Fruit fly (Drosophila melanogaster) whole organism, embryonic: ENCODE results near the gene Tim9b.
A peak's percentile ranks its signal among the peaks of the same experiment; 100 is the strongest.

Experiments used
- Atf-2 ChIP-seq: fragments of 200-800 bp; sonication (Bioruptor generic); optimal IDR thresholded peaks from 2 replicates; lab custom pipeline; 2016; ENCODE audit warnings: missing biosample characterization, missing genetic modification characterization
- Atf6 ChIP-seq: fragments of 200-800 bp; sonication (Bioruptor generic); IDR thresholded peaks from 2 replicates; pipeline ENCODE4 v1.3.6; 2022; ENCODE audit warnings: missing biosample characterization, missing genetic modification characterization
- CG14860 ChIP-seq: fragments of 200-800 bp; sonication (Bioruptor generic); IDR thresholded peaks from 3 replicates; pipeline ENCODE4 v1.3.6; 2022; ENCODE audit warnings: missing biosample characterization, missing genetic modification characterization; ENCODE audit not compliant: partially characterized antibody
- CG15514 ChIP-seq: fragments of 200-800 bp; sonication (Bioruptor generic); optimal IDR thresholded peaks from 3 replicates; lab custom pipeline; 2017; ENCODE audit warnings: missing biosample characterization, missing genetic modification characterization, mild to moderate bottlenecking, moderate library complexity, missing genetic modification reagents
- CG15601 ChIP-seq: fragments of 200-800 bp; sonication (Bioruptor generic); optimal IDR thresholded peaks from 3 replicates; lab custom pipeline; 2019; ENCODE audit warnings: missing biosample characterization, mild to moderate bottlenecking, missing genetic modification characterization, moderate library complexity
- CG1603 ChIP-seq: fragments of 200-800 bp; sonication (Bioruptor generic); optimal IDR thresholded peaks from 2 replicates; lab custom pipeline; 2019; ENCODE audit warnings: missing biosample characterization, mild to moderate bottlenecking, missing genetic modification characterization, moderate library complexity
- CG17385 ChIP-seq: fragments of 200-800 bp; sonication (Bioruptor generic); optimal IDR thresholded peaks from 3 replicates; lab custom pipeline; 2018; ENCODE audit warnings: missing biosample characterization, mild to moderate bottlenecking, missing genetic modification characterization
- CG18476 ChIP-seq: fragments of 200-800 bp; sonication (Bioruptor generic); optimal IDR thresholded peaks from 2 replicates; lab custom pipeline; 2016; ENCODE audit warnings: missing biosample characterization, mild to moderate bottlenecking, missing genetic modification characterization
- CG2889 ChIP-seq: fragments of 200-800 bp; sonication (Bioruptor generic); IDR thresholded peaks from 3 replicates; pipeline ENCODE4 v1.3.6; 2022; ENCODE audit warnings: missing biosample characterization, missing genetic modification characterization
- CG34376 ChIP-seq: fragments of 200-800 bp; sonication (Bioruptor generic); optimal IDR thresholded peaks from 2 replicates; lab custom pipeline; 2018; ENCODE audit warnings: missing biosample characterization, mild to moderate bottlenecking, missing genetic modification characterization
- CG4360 ChIP-seq: fragments of 200-800 bp; sonication (Bioruptor generic); IDR thresholded peaks from 2 replicates; pipeline ENCODE4 v1.3.6; 2022; ENCODE audit warnings: missing biosample characterization, missing genetic modification characterization
- CG43689 ChIP-seq: fragments of 200-800 bp; sonication (Bioruptor generic); IDR thresholded peaks from 2 replicates; pipeline ENCODE4 v1.3.6; 2022; ENCODE audit warnings: missing biosample characterization, missing genetic modification characterization
- CG5245 ChIP-seq: fragments of 200-800 bp; sonication (Bioruptor generic); optimal IDR thresholded peaks from 3 replicates; lab custom pipeline; 2016; ENCODE audit warnings: missing biosample characterization, missing genetic modification characterization
- CG5953 ChIP-seq: fragments of 200-800 bp; sonication (Bioruptor generic); IDR thresholded peaks from 2 replicates; pipeline ENCODE4 v1.3.6; 2022; ENCODE audit warnings: missing biosample characterization, missing genetic modification characterization
- CG6654 ChIP-seq: fragments of 200-800 bp; sonication (Bioruptor generic); optimal IDR thresholded peaks from 2 replicates; lab custom pipeline; 2017; ENCODE audit warnings: missing biosample characterization, mild to moderate bottlenecking, missing genetic modification characterization
- CG6791 ChIP-seq: fragments of 200-800 bp; sonication (Bioruptor generic); IDR thresholded peaks from 3 replicates; pipeline ENCODE4 v1.3.6; 2022; ENCODE audit warnings: missing biosample characterization, missing genetic modification characterization; ENCODE audit not compliant: partially characterized antibody
- CG7271 ChIP-seq: fragments of 200-800 bp; sonication (Bioruptor generic); optimal IDR thresholded peaks from 2 replicates; lab custom pipeline; 2018; ENCODE audit warnings: missing biosample characterization, mild to moderate bottlenecking, missing genetic modification characterization, moderate library complexity
- CG8089 ChIP-seq: fragments of 200-800 bp; sonication (Bioruptor generic); optimal IDR thresholded peaks from 3 replicates; lab custom pipeline; 2016; ENCODE audit warnings: missing biosample characterization, missing genetic modification characterization
- CG9797 ChIP-seq: fragments of 200-800 bp; sonication (Bioruptor generic); optimal IDR thresholded peaks from 3 replicates; lab custom pipeline; 2018; ENCODE audit warnings: missing biosample characterization, mild to moderate bottlenecking, missing genetic modification characterization
- Chrac-16 ChIP-seq: fragments of 200-800 bp; sonication (Bioruptor generic); optimal IDR thresholded peaks from 3 replicates; lab custom pipeline; 2016; ENCODE audit warnings: missing biosample characterization, missing genetic modification characterization
- CrebB ChIP-seq: fragments of 200-800 bp; sonication (Bioruptor generic); optimal IDR thresholded peaks from 3 replicates; lab custom pipeline; 2018; ENCODE audit warnings: missing biosample characterization, mild to moderate bottlenecking, missing genetic modification characterization
- D19B ChIP-seq: fragments of 200-800 bp; sonication (Bioruptor generic); optimal IDR thresholded peaks from 2 replicates; lab custom pipeline; 2017; ENCODE audit warnings: missing biosample characterization, mild to moderate bottlenecking, missing genetic modification characterization
- E2f2 ChIP-seq: fragments of 200-800 bp; sonication (Bioruptor generic); IDR thresholded peaks from 2 replicates; pipeline ENCODE4 v1.3.6; 2022; ENCODE audit warnings: missing biosample characterization, missing genetic modification characterization
- H2.0 ChIP-seq: fragments of 200-800 bp; sonication (Bioruptor generic); IDR thresholded peaks from 2 replicates; pipeline ENCODE4 v1.3.6; 2022; ENCODE audit warnings: missing biosample characterization, missing genetic modification characterization
- HmgZ ChIP-seq: fragments of 200-800 bp; sonication (Bioruptor generic); optimal IDR thresholded peaks from 2 replicates; lab custom pipeline; 2018; ENCODE audit warnings: missing biosample characterization, mild to moderate bottlenecking, missing genetic modification characterization
- Med ChIP-seq: fragments of 200-800 bp; sonication (Bioruptor generic); peaks from one replicate; lab custom pipeline; 2016; ENCODE audit warnings: missing biosample characterization, missing genetic modification characterization, mild to moderate bottlenecking, inconsistent platforms, moderate library complexity
- Mrtf ChIP-seq: fragments of 200-800 bp; sonication (Bioruptor generic); IDR thresholded peaks from 3 replicates; pipeline ENCODE4 v1.3.6; 2022; ENCODE audit warnings: missing biosample characterization, missing genetic modification characterization
- NC2α ChIP-seq: fragments of 200-800 bp; sonication (Bioruptor generic); optimal IDR thresholded peaks from 2 replicates; lab custom pipeline; 2016; ENCODE audit warnings: missing biosample characterization, missing genetic modification characterization
- Optix ChIP-seq: fragments of 200-800 bp; sonication (Bioruptor generic); IDR thresholded peaks from 3 replicates; pipeline ENCODE4 v1.3.6; 2022; ENCODE audit warnings: missing biosample characterization, missing genetic modification characterization
- Rfx ChIP-seq: fragments of 200-800 bp; sonication (Bioruptor generic); IDR thresholded peaks from 2 replicates; pipeline ENCODE4 v1.3.6; 2022; ENCODE audit warnings: missing biosample characterization, missing genetic modification characterization
- Sry-β ChIP-seq: fragments of 200-800 bp; sonication (Bioruptor generic); optimal IDR thresholded peaks from 2 replicates; lab custom pipeline; 2018; ENCODE audit warnings: missing biosample characterization, mild to moderate bottlenecking, missing genetic modification characterization, moderate library complexity
- bbx ChIP-seq: fragments of 200-800 bp; sonication (Bioruptor generic); IDR thresholded peaks from 2 replicates; pipeline ENCODE4 v1.3.6; 2022; ENCODE audit warnings: missing biosample characterization, missing genetic modification characterization; ENCODE audit not compliant: partially characterized antibody
- btn ChIP-seq: fragments of 200-800 bp; sonication (Bioruptor generic); optimal IDR thresholded peaks from 2 replicates; lab custom pipeline; 2016; ENCODE audit warnings: missing biosample characterization, missing genetic modification characterization
- corto ChIP-seq: fragments of 200-800 bp; sonication (Bioruptor generic); optimal IDR thresholded peaks from 2 replicates; lab custom pipeline; 2016; ENCODE audit warnings: missing biosample characterization, mild to moderate bottlenecking, missing genetic modification characterization, moderate library complexity
- exex ChIP-seq: fragments of 200-800 bp; sonication (Bioruptor generic); optimal IDR thresholded peaks from 4 replicates; lab custom pipeline; 2018; ENCODE audit warnings: missing biosample characterization, mild to moderate bottlenecking, missing genetic modification characterization, moderate library complexity
- grau ChIP-seq: fragments of 200-800 bp; optimal IDR thresholded peaks from 3 replicates; lab custom pipeline; 2019; ENCODE audit warnings: missing biosample characterization, mild to moderate bottlenecking, missing genetic modification characterization, moderate library complexity
- grn ChIP-seq: fragments of 200-800 bp; sonication (Bioruptor generic); optimal IDR thresholded peaks from 3 replicates; lab custom pipeline; 2017; ENCODE audit warnings: missing biosample characterization, missing genetic modification characterization
- gro ChIP-seq: fragments of 200-800 bp; sonication (Bioruptor generic); optimal IDR thresholded peaks from 2 replicates; lab custom pipeline; 2016; ENCODE audit warnings: missing biosample characterization, missing genetic modification characterization
- gsb ChIP-seq: fragments of 200-800 bp; sonication (Bioruptor generic); IDR thresholded peaks from 2 replicates; pipeline ENCODE4 v1.3.6; 2022; ENCODE audit warnings: missing biosample characterization, missing genetic modification characterization
- mirr ChIP-seq: fragments of 200-800 bp; sonication (Bioruptor generic); optimal IDR thresholded peaks from 3 replicates; lab custom pipeline; 2018; ENCODE audit warnings: missing biosample characterization, mild to moderate bottlenecking, missing genetic modification characterization
- sug ChIP-seq: fragments of 200-800 bp; optimal IDR thresholded peaks from 2 replicates; lab custom pipeline; 2019; ENCODE audit warnings: missing biosample characterization, mild to moderate bottlenecking, missing genetic modification characterization, moderate library complexity

Tim9b gene

DNA sequence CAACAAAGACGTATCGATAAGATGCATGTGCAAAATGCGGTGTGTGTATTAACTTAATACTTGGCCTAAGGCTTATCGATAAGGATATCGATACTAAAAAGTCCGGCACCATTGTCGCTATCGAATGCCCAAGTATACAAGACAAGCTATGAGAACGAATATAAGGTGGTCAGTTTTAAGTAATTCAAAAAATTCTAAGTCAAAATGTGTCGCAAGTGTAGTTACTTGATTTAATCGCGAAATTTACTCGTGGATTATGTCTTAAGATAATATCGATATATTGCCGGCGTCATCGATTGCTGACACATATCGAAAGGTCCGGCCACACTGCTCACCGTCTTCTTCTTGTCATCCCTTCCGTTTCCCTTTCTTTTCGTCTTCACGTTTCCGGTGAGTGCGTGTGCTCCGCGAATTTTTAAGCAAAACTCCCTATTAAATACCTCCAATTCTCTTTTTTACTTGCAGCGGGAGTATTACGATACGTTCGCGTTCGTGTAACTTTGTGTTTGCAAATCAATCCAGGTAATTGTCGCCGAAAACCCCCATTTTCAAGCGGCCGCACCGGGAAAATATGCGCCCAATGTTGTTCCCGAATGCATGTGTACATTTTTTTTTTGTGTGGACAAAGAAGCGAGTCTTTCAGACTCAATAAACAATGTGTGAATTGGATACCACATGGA is 20.5 kb downstream of the Tim9b start, which contains the start of gene RpS10b (continued):
- TF ChIP-seq CG5953 (GFP tag; lab: Robert Waterston, UW) (peak; percentile 74), CG43689 (GFP tag; lab: Robert Waterston, UW) (peak; percentile 78), CG6654 (GFP tag; lab: Kevin White, UChicago) (peak; percentile 77), Atf6 (GFP tag; lab: Robert Waterston, UW) (peak; percentile 61; the same call in 1 of the 2 replicates), CG7271 (tag; lab: Kevin White, UChicago) (peak; percentile 95), CG15601 (peak; percentile 83), HmgZ (peak; percentile 81), gro (GFP tag; lab: Kevin White, UChicago) (peak; percentile 91), E2f2 (GFP tag; lab: Robert Waterston, UW) (peak; percentile 68), Mrtf (GFP tag; lab: Robert Waterston, UW) (peak; percentile 72; the same call in 2 of the 3 replicates), CG1603 (tag; lab: Kevin White, UChicago) (peak; percentile 82)

- TF ChIP-seq gsb (GFP tag; lab: Robert Waterston, UW) (no peak), CG4360 (GFP tag; lab: Robert Waterston, UW) (no peak), NC2α (no peak), bbx (GFP tag; lab: Robert Waterston, UW) (no peak), D19B (GFP tag; lab: Kevin White, UChicago) (peak; percentile 53), H2.0 (peak; percentile 15; the same call in 1 of the 2 replicates), CG5245 (GFP tag; lab: Kevin White, UChicago) (peak; percentile 60), Sry-β (GFP tag; lab: Kevin White, UChicago) (peak; percentile 48), Med (GFP tag; lab: Kevin White, UChicago) (peak; percentile 9), CG15514 (peak; percentile 59), Optix (GFP tag; lab: Robert Waterston, UW) (no peak), CG6791 (GFP tag; lab: Robert Waterston, UW) (no peak)
Observed at dm6 chrX:19595862-19596261, 22.5 kb downstream of the Tim9b start.

dm6 chrX:19592309-19592708 is 26.0 kb downstream of the Tim9b start, which contains the start of gene CG14205:
TSS of gene CG14205 (plus strand) at chrX:19592609.
- TF ChIP-seq exex (tag; lab: Kevin White, UChicago) (peak; percentile 73), Atf-2 (no peak), grn (peak; percentile 28), CG34376 (GFP tag; lab: Kevin White, UChicago) (peak; percentile 25), btn (GFP tag; lab: Kevin White, UChicago) (no peak), sug (peak; percentile 49), CG18476 (GFP tag; lab: Kevin White, UChicago) (no peak), Sry-β (GFP tag; lab: Kevin White, UChicago) (no peak)

- no peak for TF ChIP-seq grau
- no peak for TF ChIP-seq CrebB (tag; lab: Kevin White, UChicago)
- no peak for TF ChIP-seq Chrac-16 (GFP tag; lab: Kevin White, UChicago)
- TF ChIP-seq CG2889 (GFP tag; lab: Robert Waterston, UW) = no peak
- no peak for TF ChIP-seq Rfx (GFP tag; lab: Robert Waterston, UW)
- TF ChIP-seq CG8089 (GFP tag; lab: Kevin White, UChicago) = no peak
- no peak for TF ChIP-seq corto (GFP tag; lab: Kevin White, UChicago)
- TF ChIP-seq exex (tag; lab: Kevin White, UChicago) = peak; percentile 91
- TF ChIP-seq mirr (GFP tag; lab: Kevin White, UChicago) = peak; percentile 19
- no peak for TF ChIP-seq CG9797 (GFP tag; lab: Kevin White, UChicago)
- peak; percentile 64 for TF ChIP-seq grn
- no peak for TF ChIP-seq CG14860 (GFP tag; lab: Robert Waterston, UW)
- no peak for TF ChIP-seq CG17385 (GFP tag; lab: Kevin White, UChicago)
- peak; percentile 43 for TF ChIP-seq sug
- TF ChIP-seq, all 482 proteins: peak for 4
Observed at dm6 chrX:19590579-19590978, 27.8 kb downstream of the Tim9b start.
